Fruit fly (Drosophila melanogaster): Measurements from ENCODE around the gene hh.
A peak's percentile ranks its signal among the peaks of the same experiment; 100 is the strongest.

hh gene

DNA sequence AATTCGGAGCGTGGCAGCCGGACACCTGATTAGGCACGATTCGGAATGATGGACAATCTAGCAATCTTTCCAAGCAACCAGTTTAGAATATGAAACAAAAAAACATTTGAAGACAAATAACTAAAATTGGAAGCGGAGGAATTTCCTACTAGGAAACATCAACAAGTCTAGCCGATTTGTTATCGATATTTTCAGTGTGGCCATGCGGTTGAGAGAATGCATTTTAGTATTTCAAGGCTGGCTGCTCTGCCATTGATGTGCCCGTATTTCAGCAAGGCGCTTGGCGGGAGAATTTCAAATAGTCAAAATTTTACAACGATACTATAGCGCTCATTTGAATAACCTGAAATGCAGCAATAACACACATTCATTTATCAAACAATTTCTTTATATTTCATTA, 13.9 kb downstream of the hh start, which contains the start of gene CG31457 (continued):
- TF ChIP-seq Sin3A (optimal IDR thresholded peaks at IDR 0.05) (peak; percentile 70), sim (GFP tag; IDR thresholded peaks at IDR 0.05) (no peak), CG17186 (GFP tag; optimal IDR thresholded peaks at IDR 0.05) (peak; percentile 22), org-1 (GFP tag; optimal IDR thresholded peaks at IDR 0.05) (no peak), stwl (tag; optimal IDR thresholded peaks at IDR 0.05) (peak; percentile 85), Nf-YC (tag; optimal IDR thresholded peaks at IDR 0.05) (peak; percentile 10), CG10979 (tag; optimal IDR thresholded peaks at IDR 0.05) (no peak), HmgZ (tag; optimal IDR thresholded peaks at IDR 0.05) (peak; percentile 77), CoRest (tag; optimal IDR thresholded peaks at IDR 0.05) (peak; percentile 21), CG1647 (GFP tag; optimal IDR thresholded peaks at IDR 0.05) (no peak), MBD-R2 (GFP tag; IDR thresholded peaks at IDR 0.05) (peak; percentile 78), Mrtf (GFP tag; IDR thresholded peaks at IDR 0.05) (no peak), kay (GFP tag; optimal IDR thresholded peaks at IDR 0.05) (no peak), Fer2 (tag; optimal IDR thresholded peaks at IDR 0.05) (no peak), Lhr (GFP tag; optimal IDR thresholded peaks at IDR 0.05) (peak; percentile 60), Dll (GFP tag; IDR thresholded peaks at IDR 0.05; ENCODE audit: partially characterized antibody) (peak; percentile 87), sc (optimal IDR thresholded peaks at IDR 0.05) (no peak), sc (GFP tag; optimal IDR thresholded peaks at IDR 0.05) (no peak), danr (GFP tag; IDR thresholded peaks at IDR 0.05) (no peak), fru (optimal IDR thresholded peaks at IDR 0.05) (no peak), CG3838 (GFP tag; optimal IDR thresholded peaks at IDR 0.05) (no peak), Opbp (GFP tag; IDR thresholded peaks at IDR 0.05; ENCODE audit: partially characterized antibody) (peak; percentile 81), pzg (GFP tag; optimal IDR thresholded peaks at IDR 0.05) (peak; percentile 95), CG6791 (GFP tag; IDR thresholded peaks at IDR 0.05; ENCODE audit: partially characterized antibody) (peak; percentile 69; the same call in 2 of the 3 replicates), E2f2 (GFP tag; IDR thresholded peaks at IDR 0.05) (peak; percentile 99), CG7963 (GFP tag; IDR thresholded peaks at IDR 0.05; ENCODE audit: partially characterized antibody) (peak; percentile 56; the same call in 2 of the 3 replicates), mam (GFP tag; optimal IDR thresholded peaks at IDR 0.05) (peak; percentile 9), zen2 (GFP tag; IDR thresholded peaks at IDR 0.05; ENCODE audit: partially characterized antibody) (peak; percentile 50; the same call in 2 of the 3 replicates), chinmo (GFP tag; IDR thresholded peaks at IDR 0.05; ENCODE audit: partially characterized antibody) (peak; percentile 84; the same call in 2 of the 4 replicates), CG2116 (GFP tag; optimal IDR thresholded peaks at IDR 0.05) (peak; percentile 64), luna (GFP tag; optimal IDR thresholded peaks at IDR 0.05) (no peak), chif (GFP tag; optimal IDR thresholded peaks at IDR 0.05) (no peak), CG16863 (GFP tag; optimal IDR thresholded peaks at IDR 0.05) (no peak), CG16815 (GFP tag; optimal IDR thresholded peaks at IDR 0.05) (no peak), chm (GFP tag; IDR thresholded peaks at IDR 0.05) (no peak), Elba2 (GFP tag; optimal IDR thresholded peaks at IDR 0.05) (peak; percentile 24), amos (GFP tag; IDR thresholded peaks at IDR 0.05; ENCODE audit: partially characterized antibody) (peak; percentile 86), hbn (GFP tag; IDR thresholded peaks at IDR 0.05; ENCODE audit: partially characterized antibody) (peak; percentile 81), row (GFP tag; IDR thresholded peaks at IDR 0.05) (peak; percentile 39; the same call in 1 of the 3 replicates), HLH4C (GFP tag; IDR thresholded peaks at IDR 0.05; ENCODE audit: partially characterized antibody) (peak; percentile 69), gfzf (GFP tag; optimal IDR thresholded peaks at IDR 0.05) (peak; percentile 92), knrl (GFP tag; IDR thresholded peaks at IDR 0.05; ENCODE audit: partially characterized antibody) (peak; percentile 76), lilli (GFP tag; optimal IDR thresholded peaks at IDR 0.05) (peak; percentile 23), Stat92E (GFP tag; optimal IDR thresholded peaks at IDR 0.05) (peak in 1 of 3 experiments; percentile 33), sd (tag; optimal IDR thresholded peaks at IDR 0.05) (peak; percentile 90), inv (GFP tag; IDR thresholded peaks at IDR 0.05; ENCODE audit: partially characterized antibody) (peak; percentile 76), bbx (GFP tag; IDR thresholded peaks at IDR 0.05; ENCODE audit: partially characterized antibody) (peak; percentile 81), trem (tag; optimal IDR thresholded peaks at IDR 0.05) (peak; percentile 71), CG2129 (GFP tag; IDR thresholded peaks at IDR 0.05; ENCODE audit: partially characterized antibody) (peak; percentile 46; the same call in 1 of the 2 replicates), CG2875 (GFP tag; optimal IDR thresholded peaks at IDR 0.05) (no peak)

Data from whole organism, embryonic.